Fruit fly (Drosophila melanogaster) Kc167 (cell line): ENCODE results near the gene CG33969.

ENCODE experiments used
- Myc ChIP-seq: fragments of >200 bp; optimal IDR thresholded peaks from 2 replicates; lab custom pipeline; 2017; ENCODE audit warnings: missing external identifiers
- Sin3A ChIP-seq: fragments of >200 bp; optimal IDR thresholded peaks from 2 replicates; lab custom pipeline; 2018; ENCODE audit warnings: missing external identifiers
- h ChIP-seq: fragments of >200 bp; optimal IDR thresholded peaks from 3 replicates; lab custom pipeline; 2018; ENCODE audit warnings: missing external identifiers
- insv ChIP-seq: fragments of >200 bp; optimal IDR thresholded peaks from 3 replicates; lab custom pipeline; 2018; ENCODE audit warnings: missing external identifiers
- psq ChIP-seq: fragments of >200 bp; optimal IDR thresholded peaks from 2 replicates; lab custom pipeline; 2017; ENCODE audit warnings: missing external identifiers
- ttk ChIP-seq: sonication (Bioruptor generic); optimal IDR thresholded peaks from 2 replicates; lab custom pipeline; 2017; ENCODE audit warnings: missing external identifiers

- no peak for TF ChIP-seq Sin3A (lab: Kevin White, UChicago)
- TF ChIP-seq ttk = no peak
- TF ChIP-seq insv (lab: Kevin White, UChicago) = no peak
- no peak for TF ChIP-seq psq (lab: Kevin White, UChicago)
- TF ChIP-seq Myc = no peak
- TF ChIP-seq h (lab: Kevin White, UChicago) = no peak
These were observed 8.3 kb downstream of the CG33969 start for dm6 chr3L:20385006-20385405.
